Fruit fly (Drosophila melanogaster) S2 (cell line): ENCODE measurements around the gene sll.

Source experiments
- CG8478 ChIP-seq: fragments of >200 bp; optimal IDR thresholded peaks from 2 replicates; lab custom pipeline; 2018
- CTCF ChIP-seq, 2 experiments: fragments of >200 bp; optimal IDR thresholded peaks; 2 replicates each; lab custom pipeline; 2018

Gene sll

dm6 chr3R:17618699-17619150 is 12.8 kb downstream of the sll start, which contains the start of the genes CG14324 and CG14326:
Gene CG14324, minus strand, starts transcription at chr3R:17618799.
Gene CG14326, plus strand, starts transcription at chr3R:17619100.
- no peak for TF ChIP-seq CTCF (optimal IDR thresholded peaks at IDR 0.05; lab: Kevin White, UChicago)
- TF ChIP-seq CG8478 (lab: Kevin White, UChicago): no peak

- TF ChIP-seq CG8478 (lab: Kevin White, UChicago): no peak
- TF ChIP-seq CTCF (optimal IDR thresholded peaks at IDR 0.05; lab: Kevin White, UChicago): no peak
Measured at dm6 chr3R:17619726-17620282, 13.9 kb downstream of the sll start.

- TF ChIP-seq CTCF (optimal IDR thresholded peaks at IDR 0.05; lab: Kevin White, UChicago) (no peak), CG8478 (lab: Kevin White, UChicago) (no peak)
Measured at dm6 chr3R:17622062-17622766, 16.3 kb downstream of the sll start, which contains the start of gene CG14323. Gene CG14323, minus strand, starts transcription at chr3R:17622112.

dm6 chr3R:17624549-17624948 is 18.6 kb downstream of the sll start:
- TF ChIP-seq CG8478 (lab: Kevin White, UChicago) (no peak), CTCF (optimal IDR thresholded peaks at IDR 0.05; lab: Kevin White, UChicago) (no peak)

- TF ChIP-seq CTCF (optimal IDR thresholded peaks at IDR 0.05; lab: Kevin White, UChicago): no peak
Measured at dm6 chr3R:17624968-17625367, 19.1 kb downstream of the sll start, which contains the start of gene AttD. Gene AttD, plus strand, starts transcription at chr3R:17625268.

- TF ChIP-seq CG8478 (lab: Kevin White, UChicago): no peak
- TF ChIP-seq CTCF (optimal IDR thresholded peaks at IDR 0.05; lab: Kevin White, UChicago): no peak
Measured at dm6 chr3R:17626827-17627226, 20.9 kb downstream of the sll start, which contains the start of gene CG14325. Gene CG14325, plus strand, starts transcription at chr3R:17627127.

- TF ChIP-seq CTCF (optimal IDR thresholded peaks at IDR 0.05; lab: Kevin White, UChicago): no peak
Measured at dm6 chr3R:17630417-17630816, 24.5 kb downstream of the sll start, which contains the start of gene CG43175. Gene CG43175, plus strand, starts transcription at chr3R:17630717.

- TF ChIP-seq CG8478 (lab: Kevin White, UChicago) (no peak), CTCF (optimal IDR thresholded peaks at IDR 0.05; lab: Kevin White, UChicago) (no peak)
Measured at dm6 chr3R:17631176-17631865, 25.4 kb downstream of the sll start.

dm6 chr3R:17644019-17644418 is 38.1 kb downstream of the sll start:
- TF ChIP-seq CG8478 (lab: Kevin White, UChicago) (no peak), CTCF (optimal IDR thresholded peaks at IDR 0.05; lab: Kevin White, UChicago) (no peak)

dm6 chr3R:17645239-17645638 is 39.3 kb downstream of the sll start:
- no peak for TF ChIP-seq CTCF (optimal IDR thresholded peaks at IDR 0.05; lab: Kevin White, UChicago)
- no peak for TF ChIP-seq CG8478 (lab: Kevin White, UChicago)

dm6 chr3R:17646102-17647050 is 40.5 kb downstream of the sll start:
- no peak for TF ChIP-seq CTCF (optimal IDR thresholded peaks at IDR 0.05; lab: Kevin White, UChicago)
- no peak for TF ChIP-seq CG8478 (lab: Kevin White, UChicago)

dm6 chr3R:17647444-17647843 is 41.5 kb downstream of the sll start, which contains the start of gene CG14322:
Gene CG14322, plus strand, starts transcription at chr3R:17647679.
- TF ChIP-seq CG8478 (lab: Kevin White, UChicago) (no peak), CTCF (optimal IDR thresholded peaks at IDR 0.05; lab: Kevin White, UChicago) (no peak)

- no peak for TF ChIP-seq CTCF (optimal IDR thresholded peaks at IDR 0.05; lab: Kevin White, UChicago)
- no peak for TF ChIP-seq CG8478 (lab: Kevin White, UChicago)
Measured at dm6 chr3R:17653879-17654278, 48.0 kb downstream of the sll start.

- TF ChIP-seq CTCF (optimal IDR thresholded peaks at IDR 0.05; lab: Kevin White, UChicago): no peak
Measured at dm6 chr3R:17655040-17655439, 49.1 kb downstream of the sll start.
